Worm (Caenorhabditis elegans): Measurements from ENCODE around the gene W07A12.8.

- no peak for TF ChIP-seq him-1 (tag; optimal IDR thresholded peaks at IDR 0.05)
- TF ChIP-seq W03F9.2 (tag; optimal IDR thresholded peaks at IDR 0.05): no peak
Observed at ce11 chrII:9124353-9124752, 41.3 kb downstream of the W07A12.8 start.

All from whole organism, L4/young adult.